Worm (Caenorhabditis elegans): ENCODE data around the gene srz-11.

Gene srz-11

ce11 chrV:15192377-15192776 is 29.5 kb downstream of the srz-11 start, which contains the start of gene plc-2 (continued):
- TF ChIP-seq nfya-2 (GFP tag; IDR thresholded peaks at IDR 0.05), result no peak
- TF ChIP-seq nhr-90 (tag; optimal IDR thresholded peaks at IDR 0.05), result peak; percentile 21
- no peak for TF ChIP-seq rec-8 (tag; optimal IDR thresholded peaks at IDR 0.05)

ce11 chrV:15193909-15194308 is 31.0 kb downstream of the srz-11 start, which contains the start of gene Y75B12B.13:
Y75B12B.13 (minus strand) TSS chrV:15194009.
- no peak for TF ChIP-seq nfya-2 (GFP tag; IDR thresholded peaks at IDR 0.05)
- no peak for TF ChIP-seq zfh-2 (GFP tag; conservative IDR thresholded peaks at IDR 0.05)
- TF ChIP-seq rcor-1 (GFP tag; IDR thresholded peaks at IDR 0.05), result no peak
- TF ChIP-seq dpff-1 (tag; optimal IDR thresholded peaks at IDR 0.05), result no peak
- TF ChIP-seq lir-1 (GFP tag; conservative IDR thresholded peaks at IDR 0.05), result no peak
- TF ChIP-seq nhr-27 (tag; optimal IDR thresholded peaks at IDR 0.05), result no peak
- no peak for TF ChIP-seq ceh-79 (tag; optimal IDR thresholded peaks at IDR 0.05)

- no peak for TF ChIP-seq Y79H2A.3 (GFP tag; conservative IDR thresholded peaks at IDR 0.05)
- no peak for TF ChIP-seq C06A6.2 (GFP tag; conservative IDR thresholded peaks at IDR 0.05)
- no peak for TF ChIP-seq egl-44 (GFP tag; IDR thresholded peaks at IDR 0.05)
- no peak for TF ChIP-seq F22D6.2 (tag; optimal IDR thresholded peaks at IDR 0.05)
- no peak for TF ChIP-seq D2030.7 (GFP tag; IDR thresholded peaks at IDR 0.05)
- no peak for TF ChIP-seq bed-2 (GFP tag; IDR thresholded peaks at IDR 0.05)
- no peak for TF ChIP-seq lin-54 (GFP tag; optimal IDR thresholded peaks at IDR 0.05)
- TF ChIP-seq rpc-1 (optimal IDR thresholded peaks at IDR 0.05), result no peak
- no peak for TF ChIP-seq rpc-1 (tag; optimal IDR thresholded peaks at IDR 0.05)
- no peak for TF ChIP-seq ama-1 (optimal IDR thresholded peaks at IDR 0.05)
- no peak for TF ChIP-seq ama-1 (GFP tag; optimal IDR thresholded peaks at IDR 0.05)
- no peak for TF ChIP-seq snpc-3.4 (tag; optimal IDR thresholded peaks at IDR 0.05)
- TF ChIP-seq lsl-1 (GFP tag; optimal IDR thresholded peaks at IDR 0.05), result no peak
- TF ChIP-seq nfya-2 (GFP tag; IDR thresholded peaks at IDR 0.05), result no peak
- TF ChIP-seq nhr-90 (tag; optimal IDR thresholded peaks at IDR 0.05), result no peak
- TF ChIP-seq madf-8 (GFP tag; conservative IDR thresholded peaks at IDR 0.05), result no peak
- TF ChIP-seq hrde-1 (tag; optimal IDR thresholded peaks at IDR 0.05; ENCODE audit: borderline replicate concordance), result no peak
These were observed 35.1 kb downstream of the srz-11 start, which contains the start of gene srw-1 for ce11 chrV:15197955-15198354. srw-1 (plus strand) TSS chrV:15198255.

ce11 chrV:15199768-15200167 is 36.9 kb downstream of the srz-11 start, which contains the start of gene Y75B12B.10:
Y75B12B.10 (plus strand) TSS chrV:15200068.
- TF ChIP-seq ceh-58 (GFP tag; IDR thresholded peaks at IDR 0.05) (no peak), dpff-1 (tag; optimal IDR thresholded peaks at IDR 0.05) (no peak), lsy-27 (tag; optimal IDR thresholded peaks at IDR 0.05; ENCODE audit: borderline replicate concordance, insufficient read depth) (no peak), bed-1 (GFP tag; IDR thresholded peaks at IDR 0.05) (no peak), F22D6.2 (tag; optimal IDR thresholded peaks at IDR 0.05) (no peak), him-1 (tag; optimal IDR thresholded peaks at IDR 0.05) (no peak), ceh-40 (GFP tag; IDR thresholded peaks at IDR 0.05) (no peak), ceh-79 (tag; optimal IDR thresholded peaks at IDR 0.05) (no peak), snpc-1.3 (tag; optimal IDR thresholded peaks at IDR 0.05; ENCODE audit: insufficient read depth) (no peak), fkh-3 (tag; optimal IDR thresholded peaks at IDR 0.05) (no peak), athp-1 (tag; optimal IDR thresholded peaks at IDR 0.05) (no peak), F57C9.4 (tag; optimal IDR thresholded peaks at IDR 0.05) (no peak), snpc-4 (GFP tag; optimal IDR thresholded peaks at IDR 0.05) (no peak), snpc-4 (tag; optimal IDR thresholded peaks at IDR 0.05) (no peak), tlf-1 (GFP tag; optimal IDR thresholded peaks at IDR 0.05) (no peak)
